Worm (Caenorhabditis elegans) whole organism, L2 larva: ENCODE measurements around the gene serp-1.1.

Experiments
- F13H6.1 ChIP-seq: sonication (generic microtip); optimal IDR thresholded peaks from 2 replicates; lab custom pipeline; 2016; ENCODE audit warnings: missing genetic modification characterization, missing compliant biosample characterization
- R02D3.7 ChIP-seq: fragments of 150-350 bp; optimal IDR thresholded peaks from 2 replicates; lab custom pipeline; 2014; ENCODE audit warnings: missing biosample characterization, missing genetic modification characterization
- Y55F3AM.14 ChIP-seq: fragments of 200-800 bp; sonication (Bioruptor generic); optimal IDR thresholded peaks from 2 replicates; lab custom pipeline; 2018; ENCODE audit warnings: mild to moderate bottlenecking, missing genetic modification characterization, missing compliant biosample characterization
- alr-1 ChIP-seq: fragments of 150-350 bp; optimal IDR thresholded peaks from 2 replicates; lab custom pipeline; 2014; ENCODE audit warnings: missing biosample characterization, missing genetic modification characterization
- ama-1 ChIP-seq: fragments of 150-350 bp; optimal IDR thresholded peaks from 2 replicates; lab custom pipeline; 2018; ENCODE audit warnings: inconsistent platforms
- blmp-1 ChIP-seq: sonication (generic microtip); optimal IDR thresholded peaks from 2 replicates; lab custom pipeline; 2017; ENCODE audit warnings: missing genetic modification characterization, mild to moderate bottlenecking, missing compliant biosample characterization, antibody characterized with exemption, moderate library complexity; ENCODE audit not compliant: insufficient read depth
- ceh-82 ChIP-seq: fragments of 150-350 bp; optimal IDR thresholded peaks from 2 replicates; lab custom pipeline; 2014; ENCODE audit warnings: missing biosample characterization, missing genetic modification characterization
- crh-2 ChIP-seq: sonication (generic microtip); optimal IDR thresholded peaks from 2 replicates; lab custom pipeline; 2017; ENCODE audit warnings: missing biosample characterization, missing genetic modification characterization
- dmd-4 ChIP-seq: sonication (generic microtip); optimal IDR thresholded peaks from 2 replicates; lab custom pipeline; 2017; ENCODE audit warnings: missing biosample characterization, missing genetic modification characterization
- elt-1 ChIP-seq: fragments of 150-350 bp; optimal IDR thresholded peaks from 2 replicates; lab custom pipeline; 2014; ENCODE audit warnings: missing biosample characterization, missing genetic modification characterization
- elt-3 ChIP-seq: sonication (generic microtip); optimal IDR thresholded peaks from 2 replicates; lab custom pipeline; 2017; ENCODE audit warnings: missing biosample characterization, missing genetic modification characterization
- fos-1 ChIP-seq: fragments of 150-350 bp; optimal IDR thresholded peaks from 2 replicates; lab custom pipeline; 2014; ENCODE audit warnings: missing biosample characterization, missing genetic modification characterization
- gmeb-1 ChIP-seq: fragments of 150-350 bp; optimal IDR thresholded peaks from 2 replicates; lab custom pipeline; 2014; ENCODE audit warnings: missing biosample characterization, missing genetic modification characterization
- lin-39 ChIP-seq: fragments of 150-350 bp; optimal IDR thresholded peaks from 2 replicates; lab custom pipeline; 2014; ENCODE audit warnings: missing biosample characterization, missing genetic modification reagents, missing genetic modification characterization
- lsy-2 ChIP-seq, 2 experiments: fragments of 150-350 bp in 1 of 2; sonication (generic microtip) in 1 of 2; optimal IDR thresholded peaks; 2 replicates each; lab custom pipeline; 2014 to 2017; ENCODE audit warnings: missing biosample characterization in 2 of 2, missing genetic modification characterization in 2 of 2
- mab-5 ChIP-seq: fragments of 150-350 bp; optimal IDR thresholded peaks from 2 replicates; lab custom pipeline; 2014; ENCODE audit warnings: missing biosample characterization, missing genetic modification characterization
- mbf-1 ChIP-seq: sonication (generic microtip); optimal IDR thresholded peaks from 2 replicates; lab custom pipeline; 2017; ENCODE audit warnings: missing biosample characterization, missing genetic modification characterization
- nhr-11 ChIP-seq: fragments of 150-350 bp; optimal IDR thresholded peaks from 2 replicates; lab custom pipeline; 2014; ENCODE audit warnings: missing biosample characterization, missing genetic modification characterization
- nhr-129 ChIP-seq: fragments of 150-350 bp; optimal IDR thresholded peaks from 2 replicates; lab custom pipeline; 2014; ENCODE audit warnings: missing biosample characterization, missing genetic modification characterization
- nhr-21 ChIP-seq: fragments of 150-350 bp; optimal IDR thresholded peaks from 2 replicates; lab custom pipeline; 2014; ENCODE audit warnings: missing biosample characterization, missing genetic modification characterization
- nhr-23 ChIP-seq: fragments of 150-350 bp; optimal IDR thresholded peaks from 2 replicates; lab custom pipeline; 2014; ENCODE audit warnings: missing biosample characterization, missing genetic modification reagents, missing genetic modification characterization
- nhr-25 ChIP-seq: fragments of 150-350 bp; sonication (generic microtip); optimal IDR thresholded peaks from 3 replicates; lab custom pipeline; 2014; ENCODE audit warnings: missing biosample characterization, missing genetic modification characterization
- nhr-6 ChIP-seq: fragments of 150-350 bp; optimal IDR thresholded peaks from 2 replicates; lab custom pipeline; 2014; ENCODE audit warnings: missing biosample characterization, missing genetic modification characterization
- nhr-77 ChIP-seq: fragments of 150-350 bp; optimal IDR thresholded peaks from 2 replicates; lab custom pipeline; 2014; ENCODE audit warnings: missing biosample characterization, missing genetic modification characterization
- peb-1 ChIP-seq: fragments of 150-350 bp; optimal IDR thresholded peaks from 2 replicates; lab custom pipeline; 2014; ENCODE audit warnings: missing biosample characterization, missing genetic modification characterization
- sem-4 ChIP-seq: fragments of 150-350 bp; optimal IDR thresholded peaks from 2 replicates; lab custom pipeline; 2014; ENCODE audit warnings: missing biosample characterization, missing genetic modification reagents, missing genetic modification characterization
- skn-1 ChIP-seq: sonication (generic microtip); optimal IDR thresholded peaks from 2 replicates; lab custom pipeline; 2017; ENCODE audit warnings: missing biosample characterization, missing genetic modification characterization
- sma-3 ChIP-seq: sonication (generic microtip); optimal IDR thresholded peaks from 2 replicates; lab custom pipeline; 2016; ENCODE audit warnings: missing genetic modification reagents, missing genetic modification characterization, missing compliant biosample characterization
- sma-9 ChIP-seq, 2 experiments: fragments of 150-350 bp in 1 of 2; sonication (generic microtip) in 1 of 2; optimal IDR thresholded peaks; 2 replicates each; lab custom pipeline; 2014 to 2016; ENCODE audit warnings: missing genetic modification characterization in 2 of 2, mild to moderate bottlenecking in 1 of 2, missing biosample characterization in 1 of 2, missing compliant biosample characterization in 1 of 2, missing genetic modification reagents in 1 of 2, moderate library complexity in 1 of 2
- snpc-4 ChIP-seq: fragments of 150-350 bp; optimal IDR thresholded peaks from 2 replicates; lab custom pipeline; 2014; ENCODE audit warnings: missing biosample characterization, missing genetic modification characterization
- unc-39 ChIP-seq: fragments of 150-350 bp; optimal IDR thresholded peaks from 2 replicates; lab custom pipeline; 2014; ENCODE audit warnings: missing biosample characterization, missing genetic modification characterization
- unc-55 ChIP-seq: fragments of 150-350 bp; sonication (generic microtip); optimal IDR thresholded peaks from 3 replicates; lab custom pipeline; 2014; ENCODE audit warnings: missing biosample characterization, missing genetic modification reagents, missing genetic modification characterization
- unc-62 ChIP-seq: fragments of 150-350 bp; optimal IDR thresholded peaks from 2 replicates; lab custom pipeline; 2014; ENCODE audit warnings: missing biosample characterization, missing genetic modification reagents, missing genetic modification characterization
- ztf-11 ChIP-seq: sonication (generic microtip); optimal IDR thresholded peaks from 2 replicates; lab custom pipeline; 2017; ENCODE audit warnings: missing biosample characterization, missing genetic modification characterization

The serp-1.1 gene

DNA sequence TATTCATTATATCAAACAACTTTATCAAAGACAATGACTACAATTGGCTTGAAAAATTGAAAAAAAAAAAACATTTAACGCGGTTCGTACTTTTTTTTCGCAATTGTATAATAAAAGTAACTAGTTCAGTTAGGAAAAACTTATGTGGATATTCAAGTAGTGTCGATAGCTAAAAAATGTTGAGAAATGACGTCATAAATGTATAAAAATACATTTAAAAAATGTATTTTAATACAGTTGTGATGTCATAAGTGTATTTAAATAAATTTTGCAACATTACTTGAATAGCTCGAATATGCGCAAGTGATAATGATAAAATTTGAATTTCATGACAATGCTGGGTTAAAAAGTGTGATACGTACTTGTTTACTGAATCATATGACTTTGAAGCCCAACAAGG lies 9.8 kb upstream of the serp-1.1 start:
- TF ChIP-seq nhr-77: no peak
- TF ChIP-seq alr-1: no peak
- no peak for TF ChIP-seq lin-39 (tag; lab: Kevin White, UChicago)

DNA sequence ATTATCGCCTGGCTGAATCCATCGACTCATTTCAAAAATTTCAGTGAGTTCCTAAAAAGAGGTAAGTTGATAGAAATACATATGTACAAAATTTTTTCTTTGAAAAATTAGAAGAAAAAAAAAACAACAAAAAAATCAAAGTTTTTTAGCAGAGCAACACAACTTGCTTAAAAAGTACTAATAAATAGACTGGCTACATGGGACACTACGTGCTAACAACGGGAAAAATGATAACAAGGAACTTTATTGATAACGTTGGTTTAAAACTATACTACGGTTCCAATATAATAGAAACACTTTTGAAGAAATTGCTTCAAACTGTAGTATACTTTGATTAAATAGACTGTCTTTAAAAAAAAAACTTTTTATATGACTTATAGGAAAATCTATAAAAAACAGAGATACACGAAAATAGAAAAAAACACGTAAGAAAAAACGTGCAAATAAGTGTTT lies 2.9 kb upstream of the serp-1.1 start, which contains the start of gene acox-1.6:
TSS of gene acox-1.6 (minus strand) at position 51 of the 453 bp plus-strand sequence.
- TF ChIP-seq peb-1 (no peak), snpc-4 (tag; lab: Kevin White, UChicago) (no peak), fos-1 (tag; lab: Kevin White, UChicago) (peak; percentile 46), mab-5 (tag; lab: Kevin White, UChicago) (no peak), mbf-1 (no peak)
- TF ChIP-seq, all 48 proteins: peak for 1

DNA sequence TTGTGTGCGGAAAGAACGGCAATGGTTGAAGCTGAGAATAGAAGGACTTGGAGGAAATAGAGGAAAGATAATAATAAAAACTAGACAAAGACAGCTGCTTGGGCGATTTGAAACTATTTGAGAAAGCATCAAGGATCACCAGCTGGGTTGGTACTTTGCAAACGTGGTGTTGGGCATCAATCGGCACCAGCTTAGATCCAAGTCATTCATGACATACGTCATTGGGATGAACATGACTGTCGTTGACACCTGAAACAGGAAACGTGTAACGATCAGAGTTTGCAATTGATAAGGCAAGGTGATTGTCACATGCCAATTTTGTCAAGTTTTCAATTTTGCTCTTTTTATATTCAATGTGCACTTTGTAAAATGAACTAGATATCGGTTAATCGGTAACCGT lies 1.1 kb downstream of the serp-1.1 start:
- TF ChIP-seq fos-1 (tag; lab: Kevin White, UChicago): peak; percentile 60
- peak; percentile 73 for TF ChIP-seq sma-9 (GFP tag; optimal IDR thresholded peaks at IDR 0.05; lab: Kevin White, UChicago)
- no peak for TF ChIP-seq sma-9 (tag; optimal IDR thresholded peaks at IDR 0.05; lab: Kevin White, UChicago)
- peak; percentile 26 to 32 for TF ChIP-seq lsy-2 (tag; optimal IDR thresholded peaks at IDR 0.05; lab: Kevin White, UChicago)
- TF ChIP-seq nhr-21 (tag; lab: Kevin White, UChicago): peak; percentile 27
- peak; percentile 1 for TF ChIP-seq F13H6.1 (tag; lab: Kevin White, UChicago)
- peak; percentile 23 for TF ChIP-seq sma-3 (GFP tag; lab: Kevin White, UChicago)
- TF ChIP-seq ztf-11 (tag; lab: Kevin White, UChicago): no peak
- no peak for TF ChIP-seq alr-1
- TF ChIP-seq nhr-129 (tag; lab: Kevin White, UChicago): peak; percentile 29
- no peak for TF ChIP-seq unc-55 (GFP tag; lab: Kevin White, UChicago)
- peak; percentile 34 for TF ChIP-seq sem-4 (tag; lab: Kevin White, UChicago)
- TF ChIP-seq Y55F3AM.14: no peak
- no peak for TF ChIP-seq lin-39 (tag; lab: Kevin White, UChicago)
- TF ChIP-seq mab-5 (tag; lab: Kevin White, UChicago): no peak
- TF ChIP-seq blmp-1: no peak
- peak; percentile 29 for TF ChIP-seq crh-2 (tag; lab: Kevin White, UChicago)
- no peak for TF ChIP-seq elt-1
- peak; percentile 4 for TF ChIP-seq gmeb-1 (tag; lab: Kevin White, UChicago)
- TF ChIP-seq unc-62 (GFP tag; lab: Kevin White, UChicago): no peak
- TF ChIP-seq, all 48 proteins: peak for 10

DNA sequence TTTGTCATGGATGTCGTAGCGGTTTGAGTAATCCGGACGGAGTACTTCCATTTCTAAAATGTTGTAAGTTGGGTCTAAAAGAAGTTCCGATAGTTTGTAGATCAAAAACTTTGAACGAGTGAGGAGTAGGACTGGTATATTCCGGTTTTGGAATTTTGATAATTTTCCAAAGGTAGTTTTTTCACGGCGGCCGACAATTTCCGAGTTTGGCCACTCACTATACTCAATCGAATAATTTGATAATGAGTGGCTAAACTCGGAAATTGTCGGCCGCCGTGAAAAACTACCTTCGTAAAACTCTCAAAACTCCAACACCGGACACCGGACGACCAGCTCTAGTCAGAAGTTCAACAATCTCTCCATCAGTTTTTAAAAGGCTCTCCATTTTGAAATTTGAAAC lies 3.0 kb downstream of the serp-1.1 start:
- no peak for TF ChIP-seq sem-4 (tag; lab: Kevin White, UChicago)
- TF ChIP-seq nhr-11 (tag; lab: Kevin White, UChicago): no peak
- no peak for TF ChIP-seq nhr-6 (tag; lab: Kevin White, UChicago)
- no peak for TF ChIP-seq gmeb-1 (tag; lab: Kevin White, UChicago)
- TF ChIP-seq unc-39 (tag; lab: Kevin White, UChicago): no peak
- TF ChIP-seq F13H6.1 (tag; lab: Kevin White, UChicago): no peak
- no peak for TF ChIP-seq blmp-1
- no peak for TF ChIP-seq ama-1 (lab: Kevin White, UChicago)
- no peak for TF ChIP-seq Y55F3AM.14

DNA sequence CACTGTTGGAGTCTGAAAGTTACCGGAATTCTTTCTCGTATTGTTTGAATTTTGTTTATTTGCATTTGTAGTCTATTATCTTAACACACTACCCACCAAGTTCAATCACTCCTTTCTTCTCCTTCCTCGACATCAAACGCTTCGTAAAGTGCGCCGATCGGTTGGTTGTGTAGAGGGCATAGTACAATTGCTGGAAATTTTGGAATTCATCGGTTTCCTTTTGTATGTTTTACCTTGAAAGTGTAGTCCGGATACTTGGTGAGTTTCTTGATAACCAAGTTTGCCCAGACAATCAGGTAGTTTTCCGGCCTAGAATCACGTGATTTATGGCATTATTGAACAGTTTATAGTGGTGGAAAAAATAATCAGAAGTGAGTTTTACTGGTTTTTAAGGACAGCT lies 5.2 kb downstream of the serp-1.1 start:
- TF ChIP-seq gmeb-1 (tag; lab: Kevin White, UChicago): no peak
- TF ChIP-seq crh-2 (tag; lab: Kevin White, UChicago): peak; percentile 8
- TF ChIP-seq elt-3 (tag; lab: Kevin White, UChicago): no peak
- TF ChIP-seq fos-1 (tag; lab: Kevin White, UChicago): peak; percentile 16
- no peak for TF ChIP-seq ceh-82 (tag; lab: Kevin White, UChicago)
- TF ChIP-seq dmd-4 (tag; lab: Kevin White, UChicago): no peak
- TF ChIP-seq nhr-21 (tag; lab: Kevin White, UChicago): no peak
- no peak for TF ChIP-seq unc-39 (tag; lab: Kevin White, UChicago)
- no peak for TF ChIP-seq ama-1 (lab: Kevin White, UChicago)
- no peak for TF ChIP-seq nhr-25 (tag; lab: Kevin White, UChicago)
- TF ChIP-seq lin-39 (tag; lab: Kevin White, UChicago): no peak
- peak; percentile 21 for TF ChIP-seq sma-9 (GFP tag; optimal IDR thresholded peaks at IDR 0.05; lab: Kevin White, UChicago)
- TF ChIP-seq sma-9 (tag; optimal IDR thresholded peaks at IDR 0.05; lab: Kevin White, UChicago): no peak
- no peak for TF ChIP-seq skn-1 (tag; lab: Kevin White, UChicago)
- TF ChIP-seq alr-1: no peak
- no peak for TF ChIP-seq R02D3.7 (tag; lab: Kevin White, UChicago)
- no peak for TF ChIP-seq nhr-23
